Fruit fly (Drosophila melanogaster): ENCODE data around the gene CanB.

DNA sequence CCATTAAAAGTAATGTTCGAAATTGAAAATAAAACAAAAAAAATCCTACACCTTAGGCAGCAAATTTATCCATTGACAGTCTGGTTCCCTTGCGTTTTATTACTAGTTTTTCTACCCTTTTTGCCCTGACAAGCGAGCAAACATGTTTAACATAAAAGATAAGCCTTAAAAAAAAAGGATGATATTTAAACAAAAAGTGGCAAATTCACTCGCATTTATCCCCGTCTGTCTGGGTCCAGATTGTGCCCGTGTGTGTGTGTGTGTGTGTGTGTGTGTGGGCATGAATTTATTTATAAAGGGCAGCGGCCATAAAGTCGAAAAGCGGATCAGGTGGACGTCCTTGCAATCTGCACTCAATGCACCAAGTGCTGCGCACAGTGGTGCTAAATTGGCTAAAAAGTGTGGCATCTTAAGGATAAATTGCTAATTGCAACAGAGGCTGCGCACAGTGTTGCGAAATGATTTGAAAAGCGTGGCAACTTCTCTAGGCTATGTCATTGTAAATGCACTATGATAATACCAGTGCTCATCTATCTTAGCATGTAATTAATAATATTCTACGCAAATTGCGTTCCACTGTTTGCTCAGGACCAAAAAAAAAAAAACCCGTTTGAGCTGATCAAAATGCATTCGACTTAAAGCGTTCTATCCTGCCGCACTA is 31.5 kb upstream of the CanB start:
- no peak for TF ChIP-seq pan (optimal IDR thresholded peaks at IDR 0.05)
- TF ChIP-seq EcR (GFP tag; optimal IDR thresholded peaks at IDR 0.05) = no peak
- no peak for TF ChIP-seq psq (optimal IDR thresholded peaks at IDR 0.05)
- TF ChIP-seq usp (GFP tag; optimal IDR thresholded peaks at IDR 0.05) = no peak

All from whole organism.